Worm (Caenorhabditis elegans): Measurements from ENCODE around the gene Y69A2AR.22.

ce11 chrIV:2467378-2467777 is 40.3 kb downstream of the Y69A2AR.22 start, which contains the start of gene ilys-2:
- no peak for TF ChIP-seq ztf-11 (tag; optimal IDR thresholded peaks at IDR 0.05)
- no peak for TF ChIP-seq lin-15B (tag; optimal IDR thresholded peaks at IDR 0.05)
- TF ChIP-seq lin-29 (GFP tag; IDR thresholded peaks at IDR 0.05), result no peak
- TF ChIP-seq attf-4 (tag; optimal IDR thresholded peaks at IDR 0.05), result no peak
- no peak for TF ChIP-seq nhr-10 (tag; optimal IDR thresholded peaks at IDR 0.05)

Measured in whole organism, L4 larva.